Worm (Caenorhabditis elegans) whole organism, L4 larva: Measurements from ENCODE around the gene ZK622.5.

ENCODE experiments used
- dpl-1 ChIP-seq: fragments of 150-350 bp; optimal IDR thresholded peaks from 2 replicates; lab custom pipeline; 2014; ENCODE audit warnings: missing biosample characterization, missing genetic modification reagents, missing genetic modification characterization
- egl-27 ChIP-seq: sonication (generic microtip); optimal IDR thresholded peaks from 3 replicates; lab custom pipeline; 2017; ENCODE audit warnings: missing biosample characterization, missing genetic modification reagents, missing genetic modification characterization
- lsy-2 ChIP-seq, 2 experiments: fragments of 150-350 bp in 1 of 2; sonication (generic microtip) in 1 of 2; optimal IDR thresholded peaks; 2 replicates each; lab custom pipeline; 2014 to 2017; ENCODE audit warnings: missing biosample characterization in 2 of 2, missing genetic modification characterization in 2 of 2
- mdl-1 ChIP-seq, 2 experiments: fragments of 150-350 bp in 1 of 2; sonication (generic microtip) in 1 of 2; optimal IDR thresholded peaks; 2 replicates each; lab custom pipeline; 2014 to 2017; ENCODE audit warnings: missing biosample characterization in 2 of 2, missing genetic modification characterization in 2 of 2
- mes-2 ChIP-seq: sonication (generic microtip); optimal IDR thresholded peaks from 2 replicates; lab custom pipeline; 2016; ENCODE audit warnings: missing genotype, mild to moderate bottlenecking, missing genetic modification characterization, missing compliant biosample characterization; ENCODE audit not compliant: poor library complexity, severe bottlenecking
- nhr-11 ChIP-seq: fragments of 150-350 bp; optimal IDR thresholded peaks from 2 replicates; lab custom pipeline; 2014; ENCODE audit warnings: missing biosample characterization, missing genetic modification characterization
- saeg-2 ChIP-seq: fragments of 200-800 bp; sonication (Bioruptor generic); IDR thresholded peaks from 2 replicates; pipeline ENCODE4 v1.3.6; 2022; ENCODE audit warnings: missing genetic modification reagents, missing genetic modification characterization, missing compliant biosample characterization
- tag-97 ChIP-seq: fragments of 200-800 bp; sonication (Bioruptor generic); IDR thresholded peaks from 2 replicates; pipeline ENCODE4 v1.3.6; 2022; ENCODE audit warnings: missing genetic modification characterization, missing compliant biosample characterization
- vab-7 ChIP-seq: fragments of 200-800 bp; sonication (Bioruptor generic); IDR thresholded peaks from 2 replicates; pipeline ENCODE4 v1.3.6; 2022; ENCODE audit warnings: missing genetic modification reagents, missing genetic modification characterization, missing compliant biosample characterization

DNA sequence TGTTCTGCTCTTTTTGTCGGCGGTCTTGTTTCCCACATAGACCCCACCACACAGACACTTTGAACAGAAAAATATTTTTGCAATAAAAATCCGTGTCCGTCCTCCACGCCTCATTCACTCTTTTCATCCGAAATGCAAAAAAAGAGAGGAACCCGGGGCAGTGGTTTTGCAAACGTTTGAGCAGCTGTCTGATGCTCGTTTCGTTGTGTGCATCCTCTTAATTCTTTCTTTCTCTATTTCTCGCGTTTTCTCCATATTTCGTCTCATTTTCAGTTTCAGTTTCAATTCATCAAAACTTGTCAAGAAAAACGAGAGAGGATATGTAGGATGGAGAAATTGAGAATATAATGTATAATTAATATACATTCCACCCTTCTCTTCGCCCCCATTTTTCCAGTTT lies 19.7 kb downstream of the ZK622.5 start:
- no peak for TF ChIP-seq saeg-2 (GFP tag; lab: Robert Waterston, UW)
- no peak for TF ChIP-seq lsy-2 (tag; optimal IDR thresholded peaks at IDR 0.05; lab: Kevin White, UChicago)
- no peak for TF ChIP-seq dpl-1 (GFP tag; lab: Kevin White, UChicago)
- no peak for TF ChIP-seq egl-27 (tag; lab: Kevin White, UChicago)
- no peak for TF ChIP-seq mes-2 (tag; lab: Kevin White, UChicago)
- TF ChIP-seq mdl-1 (tag; optimal IDR thresholded peaks at IDR 0.05; lab: Kevin White, UChicago) = no peak
- no peak for TF ChIP-seq nhr-11 (tag; lab: Kevin White, UChicago)
- TF ChIP-seq vab-7 (GFP tag; lab: Robert Waterston, UW) = no peak
- TF ChIP-seq tag-97 (GFP tag; lab: Robert Waterston, UW) = no peak
